Fruit fly (Drosophila melanogaster) whole organism, embryonic: Measurements from ENCODE around the gene CG14406.

Experiments used
- ATbp ChIP-seq: fragments of 200-800 bp; sonication (Bioruptor generic); optimal IDR thresholded peaks from 2 replicates; lab custom pipeline; 2017; ENCODE audit warnings: missing biosample characterization, mild to moderate bottlenecking, missing genetic modification characterization, missing genetic modification reagents
- B-H1 ChIP-seq: fragments of 200-800 bp; sonication (Bioruptor generic); IDR thresholded peaks from 3 replicates; pipeline ENCODE4 v1.3.6; 2022; ENCODE audit warnings: missing biosample characterization, missing genetic modification characterization
- BtbVII ChIP-seq: fragments of 200-800 bp; sonication (Bioruptor generic); optimal IDR thresholded peaks from 3 replicates; lab custom pipeline; 2017; ENCODE audit warnings: missing biosample characterization, mild to moderate bottlenecking, missing genetic modification characterization
- Bteb2 ChIP-seq: fragments of 200-800 bp; sonication (Bioruptor generic); optimal IDR thresholded peaks from 2 replicates; lab custom pipeline; 2016; ENCODE audit warnings: missing biosample characterization, missing genetic modification characterization
- CG10209 ChIP-seq: fragments of 200-800 bp; sonication (Bioruptor generic); optimal IDR thresholded peaks from 3 replicates; lab custom pipeline; 2017; ENCODE audit warnings: missing biosample characterization, mild to moderate bottlenecking, missing genetic modification characterization, missing genetic modification reagents
- CG12236 ChIP-seq: fragments of 200-800 bp; sonication (Bioruptor generic); optimal IDR thresholded peaks from 2 replicates; lab custom pipeline; 2016; ENCODE audit warnings: missing biosample characterization, missing genetic modification characterization
- CG13894 ChIP-seq: fragments of 200-800 bp; sonication (Bioruptor generic); optimal IDR thresholded peaks from 3 replicates; lab custom pipeline; 2018; ENCODE audit warnings: missing biosample characterization, mild to moderate bottlenecking, missing genetic modification characterization, moderate library complexity
- CG18599 ChIP-seq: fragments of 200-800 bp; sonication (Bioruptor generic); optimal IDR thresholded peaks from 3 replicates; lab custom pipeline; 2017; ENCODE audit warnings: missing biosample characterization, missing genetic modification characterization, mild to moderate bottlenecking, moderate library complexity, missing genetic modification reagents
- CG2889 ChIP-seq: fragments of 200-800 bp; sonication (Bioruptor generic); IDR thresholded peaks from 3 replicates; pipeline ENCODE4 v1.3.6; 2022; ENCODE audit warnings: missing biosample characterization, missing genetic modification characterization
- CG3407 ChIP-seq: fragments of 200-800 bp; sonication (Bioruptor generic); optimal IDR thresholded peaks from 2 replicates; lab custom pipeline; 2018; ENCODE audit warnings: missing biosample characterization, mild to moderate bottlenecking, missing genetic modification characterization
- CG4424 ChIP-seq: fragments of 200-800 bp; sonication (Bioruptor generic); optimal IDR thresholded peaks from 3 replicates; lab custom pipeline; 2016; ENCODE audit warnings: missing biosample characterization, missing genetic modification characterization
- CG6175 ChIP-seq: fragments of 200-800 bp; sonication (Bioruptor generic); IDR thresholded peaks from 3 replicates; pipeline ENCODE4 v1.3.6; 2022; ENCODE audit warnings: missing biosample characterization, missing genetic modification characterization
- CG7372 ChIP-seq: fragments of 200-800 bp; sonication (Bioruptor generic); IDR thresholded peaks from 2 replicates; pipeline ENCODE4 v1.3.6; 2022; ENCODE audit warnings: missing biosample characterization, missing genetic modification characterization
- CG7928 ChIP-seq: fragments of 200-800 bp; sonication (Bioruptor generic); optimal IDR thresholded peaks from 2 replicates; lab custom pipeline; 2017; ENCODE audit warnings: missing biosample characterization, mild to moderate bottlenecking, missing genetic modification characterization
- CG8281 ChIP-seq: fragments of 200-800 bp; sonication (Bioruptor generic); optimal IDR thresholded peaks from 2 replicates; lab custom pipeline; 2018; ENCODE audit warnings: missing biosample characterization, mild to moderate bottlenecking, missing genetic modification characterization, moderate library complexity
- CG8478 ChIP-seq: fragments of >200 bp; optimal IDR thresholded peaks from 2 replicates; lab custom pipeline; 2018
- Camta ChIP-seq: fragments of 200-800 bp; sonication (Bioruptor generic); optimal IDR thresholded peaks from 2 replicates; lab custom pipeline; 2016; ENCODE audit warnings: missing biosample characterization, missing genetic modification characterization
- CoRest ChIP-seq: fragments of 200-800 bp; sonication (Bioruptor generic); optimal IDR thresholded peaks from 3 replicates; lab custom pipeline; 2018; ENCODE audit warnings: missing biosample characterization, mild to moderate bottlenecking, missing genetic modification characterization, moderate library complexity
- D19A ChIP-seq: fragments of 200-800 bp; optimal IDR thresholded peaks from 3 replicates; lab custom pipeline; 2019; ENCODE audit warnings: missing biosample characterization, mild to moderate bottlenecking, missing genetic modification characterization, moderate library complexity
- Drgx ChIP-seq: fragments of 200-800 bp; sonication (Bioruptor generic); IDR thresholded peaks from 2 replicates; pipeline ENCODE4 v1.3.6; 2022; ENCODE audit warnings: missing biosample characterization, missing genetic modification characterization
- Lim3 ChIP-seq: fragments of 200-800 bp; sonication (Bioruptor generic); IDR thresholded peaks from 2 replicates; pipeline ENCODE4 v1.3.6; 2022; ENCODE audit warnings: missing biosample characterization, missing genetic modification characterization
- MBD-R2 ChIP-seq: fragments of 200-800 bp; sonication (Bioruptor generic); IDR thresholded peaks from 2 replicates; pipeline ENCODE4 v1.3.6; 2022; ENCODE audit warnings: missing biosample characterization, missing genetic modification characterization
- Max ChIP-seq: fragments of 200-800 bp; sonication (Bioruptor generic); optimal IDR thresholded peaks from 2 replicates; lab custom pipeline; 2016; ENCODE audit warnings: missing biosample characterization, mild to moderate bottlenecking, missing genetic modification characterization
- Meics ChIP-seq: fragments of 200-800 bp; sonication (Bioruptor generic); optimal IDR thresholded peaks from 2 replicates; lab custom pipeline; 2017; ENCODE audit warnings: missing biosample characterization, mild to moderate bottlenecking, missing genetic modification characterization
- Opbp ChIP-seq: fragments of 200-800 bp; sonication (Bioruptor generic); IDR thresholded peaks from 3 replicates; pipeline ENCODE4 v1.3.6; 2022; ENCODE audit warnings: missing biosample characterization, missing genetic modification characterization; ENCODE audit not compliant: partially characterized antibody
- Poxn ChIP-seq: fragments of 200-800 bp; sonication (Bioruptor generic); IDR thresholded peaks from 2 replicates; pipeline ENCODE4 v1.3.6; 2022; ENCODE audit warnings: missing biosample characterization, missing genetic modification characterization
- Trl ChIP-seq, 3 experiments: fragments of >200 bp in 2 of 3; fragments of 200-800 bp in 1 of 3; sonication (Bioruptor generic) in 1 of 3; optimal IDR thresholded peaks; 2 replicates in 1 of 3; 3 replicates in 2 of 3; lab custom pipeline; 2016 to 2017; ENCODE audit warnings: missing biosample characterization in 1 of 3, missing genetic modification characterization in 1 of 3
- Vsx1 ChIP-seq: fragments of 200-800 bp; sonication (Bioruptor generic); optimal IDR thresholded peaks from 2 replicates; lab custom pipeline; 2017; ENCODE audit warnings: missing biosample characterization, mild to moderate bottlenecking, missing genetic modification characterization, missing genetic modification reagents
- bab2 ChIP-seq: fragments of 200-800 bp; sonication (Bioruptor generic); optimal IDR thresholded peaks from 2 replicates; lab custom pipeline; 2016; ENCODE audit warnings: missing biosample characterization, missing genetic modification characterization
- bowl ChIP-seq: fragments of 200-800 bp; sonication (Bioruptor generic); IDR thresholded peaks from 2 replicates; pipeline ENCODE4 v1.3.6; 2022; ENCODE audit warnings: missing biosample characterization, missing genetic modification characterization
- bsh ChIP-seq, 2 experiments: fragments of 200-800 bp; sonication (Bioruptor generic); optimal IDR thresholded peaks; 2 replicates each; lab custom pipeline; 2017 to 2018; ENCODE audit warnings: mild to moderate bottlenecking in 2 of 2, missing biosample characterization in 2 of 2, missing genetic modification characterization in 2 of 2, moderate library complexity in 1 of 2
- caup ChIP-seq: fragments of 200-800 bp; sonication (Bioruptor generic); optimal IDR thresholded peaks from 3 replicates; lab custom pipeline; 2017; ENCODE audit warnings: missing biosample characterization, mild to moderate bottlenecking, missing genetic modification characterization, moderate library complexity; ENCODE audit not compliant: severe bottlenecking
- chm ChIP-seq: fragments of 200-800 bp; sonication (Bioruptor generic); IDR thresholded peaks from 2 replicates; pipeline ENCODE4 v1.3.6; 2022; ENCODE audit warnings: missing biosample characterization, missing genetic modification characterization
- ci ChIP-seq: fragments of 200-800 bp; sonication (Bioruptor generic); IDR thresholded peaks from 3 replicates; pipeline ENCODE4 v1.3.6; 2022; ENCODE audit warnings: missing biosample characterization, missing genetic modification characterization
- eve ChIP-seq, 2 experiments: fragments of >200 bp; optimal IDR thresholded peaks; 2 replicates each; lab custom pipeline; 2017; ENCODE audit warnings: missing biosample characterization in 2 of 2, missing genetic modification characterization in 2 of 2
- fd96Cb ChIP-seq: fragments of 200-800 bp; sonication (Bioruptor generic); optimal IDR thresholded peaks from 2 replicates; lab custom pipeline; 2018; ENCODE audit warnings: missing biosample characterization, mild to moderate bottlenecking, missing genetic modification characterization, moderate library complexity
- ftz-f1 ChIP-seq: fragments of 200-800 bp; sonication (Bioruptor generic); optimal IDR thresholded peaks from 2 replicates; lab custom pipeline; 2016; ENCODE audit warnings: missing biosample characterization, missing genetic modification characterization
- gt ChIP-seq: fragments of 200-800 bp; sonication (Bioruptor generic); IDR thresholded peaks from 2 replicates; pipeline ENCODE4 v1.3.6; 2022; ENCODE audit warnings: missing biosample characterization, missing genetic modification characterization
- kay ChIP-seq: fragments of 200-800 bp; sonication (Bioruptor generic); optimal IDR thresholded peaks from 2 replicates; lab custom pipeline; 2016; ENCODE audit warnings: missing biosample characterization, missing genetic modification characterization
- ken ChIP-seq: fragments of 200-800 bp; sonication (Bioruptor generic); IDR thresholded peaks from 3 replicates; pipeline ENCODE4 v1.3.6; 2022; ENCODE audit warnings: missing biosample characterization, missing genetic modification characterization
- nmo ChIP-seq: fragments of 200-800 bp; sonication (Bioruptor generic); optimal IDR thresholded peaks from 2 replicates; lab custom pipeline; 2018; ENCODE audit warnings: missing biosample characterization, mild to moderate bottlenecking, missing genetic modification characterization, moderate library complexity
- oc ChIP-seq: fragments of 200-800 bp; sonication (Bioruptor generic); optimal IDR thresholded peaks from 2 replicates; lab custom pipeline; 2018; ENCODE audit warnings: missing biosample characterization, mild to moderate bottlenecking, missing genetic modification characterization, moderate library complexity
- onecut ChIP-seq: fragments of 200-800 bp; sonication (Bioruptor generic); IDR thresholded peaks from 2 replicates; pipeline ENCODE4 v1.3.6; 2022; ENCODE audit warnings: missing biosample characterization, missing genetic modification characterization
- pita ChIP-seq: fragments of 200-800 bp; sonication (Bioruptor generic); optimal IDR thresholded peaks from 2 replicates; lab custom pipeline; 2017; ENCODE audit warnings: missing biosample characterization, mild to moderate bottlenecking, missing genetic modification characterization
- pzg ChIP-seq: fragments of 200-800 bp; sonication (Bioruptor generic); optimal IDR thresholded peaks from 3 replicates; lab custom pipeline; 2018; ENCODE audit warnings: missing biosample characterization, mild to moderate bottlenecking, missing genetic modification characterization, moderate library complexity
- seq ChIP-seq: fragments of 200-800 bp; sonication (Bioruptor generic); IDR thresholded peaks from 2 replicates; pipeline ENCODE4 v1.3.6; 2022; ENCODE audit warnings: missing biosample characterization, missing genetic modification characterization
- tio ChIP-seq: fragments of 200-800 bp; sonication (Bioruptor generic); optimal IDR thresholded peaks from 2 replicates; lab custom pipeline; 2017; ENCODE audit warnings: missing biosample characterization, missing genetic modification characterization, inconsistent platforms
- trem ChIP-seq: fragments of 200-800 bp; optimal IDR thresholded peaks from 3 replicates; lab custom pipeline; 2019; ENCODE audit warnings: missing biosample characterization, mild to moderate bottlenecking, missing genetic modification characterization, moderate library complexity
- wdn ChIP-seq: fragments of 200-800 bp; sonication (Bioruptor generic); IDR thresholded peaks from 2 replicates; pipeline ENCODE4 v1.3.6; 2022; ENCODE audit warnings: missing biosample characterization, missing genetic modification characterization

The CG14406 gene

dm6 chrX:14952845-14953720, 42.4 kb upstream of the CG14406 start, which contains the start of gene pdgy (continued):
- TF ChIP-seq MBD-R2 (no peak), fd96Cb (tag; lab: Kevin White, UChicago) (no peak), CG10209 (no peak), Meics (GFP tag; lab: Kevin White, UChicago) (no peak), B-H1 (GFP tag; lab: Robert Waterston, UW) (no peak), gt (no peak), ci (peak; percentile 47; the same call in 2 of the 3 replicates), seq (GFP tag; lab: Robert Waterston, UW) (peak; percentile 59; the same call in 1 of the 2 replicates), bsh (GFP tag; optimal IDR thresholded peaks at IDR 0.05; lab: Kevin White, UChicago) (peak in 1 of 2 experiments; percentile 89), ftz-f1 (GFP tag; lab: Kevin White, UChicago) (no peak), ATbp (GFP tag; lab: Kevin White, UChicago) (no peak), CoRest (no peak), nmo (GFP tag; lab: Kevin White, UChicago) (no peak), CG8478 (lab: Kevin White, UChicago) (no peak), oc (tag; lab: Kevin White, UChicago) (peak; percentile 76), trem (tag; lab: Kevin White, UChicago) (no peak), Max (GFP tag; lab: Kevin White, UChicago) (no peak), CG6175 (peak; percentile 88), chm (peak; percentile 65), Opbp (GFP tag; lab: Robert Waterston, UW) (no peak), Trl (optimal IDR thresholded peaks at IDR 0.05; lab: Kevin White, UChicago) (peak; percentile 34 to 68), Trl (GFP tag; optimal IDR thresholded peaks at IDR 0.05; lab: Kevin White, UChicago) (no peak), Poxn (no peak), Lim3 (no peak), Drgx (peak; percentile 50), CG12236 (no peak), CG7372 (no peak), Vsx1 (GFP tag; lab: Kevin White, UChicago) (no peak), bowl (0 out of 2 replicates have a peak, but pooled peaks have one; percentile 21), eve (GFP tag; optimal IDR thresholded peaks at IDR 0.05; lab: Kevin White, UChicago) (no peak), D19A (tag; lab: Kevin White, UChicago) (peak; percentile 39), CG2889 (GFP tag; lab: Robert Waterston, UW) (no peak), CG3407 (GFP tag; lab: Kevin White, UChicago) (no peak), caup (GFP tag; lab: Kevin White, UChicago) (no peak), onecut (GFP tag; lab: Robert Waterston, UW) (no peak), CG4424 (GFP tag; lab: Kevin White, UChicago) (no peak), CG8281 (no peak), pzg (GFP tag; lab: Kevin White, UChicago) (no peak), CG7928 (GFP tag; lab: Kevin White, UChicago) (no peak), tio (GFP tag; lab: Kevin White, UChicago) (no peak), CG18599 (GFP tag; lab: Kevin White, UChicago) (no peak), wdn (GFP tag; lab: Robert Waterston, UW) (no peak), ken (GFP tag; lab: Robert Waterston, UW) (no peak), Camta (GFP tag; lab: Kevin White, UChicago) (no peak), kay (GFP tag; lab: Kevin White, UChicago) (no peak), BtbVII (GFP tag; lab: Kevin White, UChicago) (no peak), bab2 (GFP tag; lab: Kevin White, UChicago) (no peak), Bteb2 (no peak), pita (GFP tag; lab: Kevin White, UChicago) (no peak), CG13894 (tag; lab: Kevin White, UChicago) (peak; percentile 18)
